Fruit fly (Drosophila melanogaster): ENCODE data around the gene CG3842.

The CG3842 gene

DNA sequence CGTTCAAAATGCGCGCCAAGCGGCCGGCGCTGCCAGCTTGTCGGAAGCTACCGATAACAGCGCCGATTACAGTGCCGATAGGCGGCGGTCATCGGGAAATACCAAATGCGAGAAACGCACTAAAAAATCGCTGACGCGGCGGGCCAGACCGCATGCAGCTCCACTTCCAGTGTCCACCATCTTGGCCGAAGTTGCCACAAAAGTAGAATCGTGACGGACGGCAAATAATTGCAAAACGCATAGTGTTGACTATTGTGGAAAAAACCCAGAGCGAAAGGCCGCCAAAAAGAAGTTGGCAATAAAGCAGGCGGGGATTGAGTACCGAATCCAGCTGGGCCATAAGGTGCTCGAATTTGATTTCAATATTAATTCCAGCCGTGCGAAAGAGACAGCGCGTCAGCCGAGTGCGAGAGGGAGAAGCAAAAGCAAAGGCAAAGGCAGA is 9.4 kb downstream of the CG3842 start, which contains the start of gene CG3847 (continued):
- TF ChIP-seq C15 (GFP tag; IDR thresholded peaks at IDR 0.05) = no peak
- no peak for TF ChIP-seq CG15479 (GFP tag; optimal IDR thresholded peaks at IDR 0.05)
- TF ChIP-seq mirr (GFP tag; optimal IDR thresholded peaks at IDR 0.05) = peak; percentile 26
- peak; percentile 8 for TF ChIP-seq emc (GFP tag; optimal IDR thresholded peaks at IDR 0.05)
- no peak for TF ChIP-seq fd64A (GFP tag; optimal IDR thresholded peaks at IDR 0.05)
- TF ChIP-seq dati (GFP tag; IDR thresholded peaks at IDR 0.05) = no peak
- no peak for TF ChIP-seq B-H1 (GFP tag; IDR thresholded peaks at IDR 0.05)
- TF ChIP-seq Ptx1 (GFP tag; IDR thresholded peaks at IDR 0.05) = 0 out of 2 replicates have a peak, but pooled peaks have one; percentile 31
- TF ChIP-seq YL-1 (GFP tag; optimal IDR thresholded peaks at IDR 0.05) = peak; percentile 89
- TF ChIP-seq dimm (GFP tag; IDR thresholded peaks at IDR 0.05) = no peak
- TF ChIP-seq Rx (GFP tag; IDR thresholded peaks at IDR 0.05) = no peak
- peak; percentile 16 for TF ChIP-seq Deaf1 (tag; optimal IDR thresholded peaks at IDR 0.05)
- no peak for TF ChIP-seq oc (tag; optimal IDR thresholded peaks at IDR 0.05)
- TF ChIP-seq CG17359 (tag; optimal IDR thresholded peaks at IDR 0.05) = peak; percentile 17
- TF ChIP-seq CG2875 (GFP tag; optimal IDR thresholded peaks at IDR 0.05) = no peak
- TF ChIP-seq rib (GFP tag; IDR thresholded peaks at IDR 0.05) = peak; percentile 59; the same call in 1 of the 2 replicates
- no peak for TF ChIP-seq CG3407 (GFP tag; optimal IDR thresholded peaks at IDR 0.05)
- TF ChIP-seq CG3838 (GFP tag; optimal IDR thresholded peaks at IDR 0.05) = no peak
- peak; percentile 61 for TF ChIP-seq ato (GFP tag; IDR thresholded peaks at IDR 0.05; ENCODE audit: partially characterized antibody)
- TF ChIP-seq Hey (tag; optimal IDR thresholded peaks at IDR 0.05) = no peak
- peak; percentile 44 for TF ChIP-seq Bteb2 (GFP tag; optimal IDR thresholded peaks at IDR 0.05)
- TF ChIP-seq CG31388 (GFP tag; optimal IDR thresholded peaks at IDR 0.05) = no peak
- peak; percentile 74; the same call in 2 of the 3 replicates for TF ChIP-seq ci (GFP tag; IDR thresholded peaks at IDR 0.05)
- peak; percentile 18 for TF ChIP-seq Dad (GFP tag; optimal IDR thresholded peaks at IDR 0.05)
- peak; percentile 59 for TF ChIP-seq CG4854 (GFP tag; optimal IDR thresholded peaks at IDR 0.05)
- peak; percentile 34 for TF ChIP-seq Dip3 (GFP tag; optimal IDR thresholded peaks at IDR 0.05)
- TF ChIP-seq onecut (GFP tag; IDR thresholded peaks at IDR 0.05) = 0 out of 2 replicates have a peak, but pooled peaks have one; percentile 11
- peak; percentile 33 for TF ChIP-seq CG7928 (GFP tag; optimal IDR thresholded peaks at IDR 0.05)
- peak; percentile 7 for TF ChIP-seq zen (tag; optimal IDR thresholded peaks at IDR 0.05)
- TF ChIP-seq HHEX (GFP tag; optimal IDR thresholded peaks at IDR 0.05) = no peak
- TF ChIP-seq Elba2 (GFP tag; optimal IDR thresholded peaks at IDR 0.05) = peak; percentile 64
- peak; percentile 27; the same call in 1 of the 2 replicates for TF ChIP-seq CG17328 (GFP tag; IDR thresholded peaks at IDR 0.05)
- TF ChIP-seq CG3847 (GFP tag; IDR thresholded peaks at IDR 0.05) = peak; percentile 99
- peak; percentile 19 for TF ChIP-seq CG1233 (GFP tag; optimal IDR thresholded peaks at IDR 0.05)
- no peak for TF ChIP-seq Asciz (GFP tag; optimal IDR thresholded peaks at IDR 0.05)
- no peak for TF ChIP-seq CG18476 (GFP tag; optimal IDR thresholded peaks at IDR 0.05)
- peak in 1 of 2 experiments; percentile 33 for TF ChIP-seq tll (GFP tag; optimal IDR thresholded peaks at IDR 0.05)
- no peak for TF ChIP-seq Tbp (GFP tag; optimal IDR thresholded peaks at IDR 0.05)
- no peak for TF ChIP-seq MTF-1 (GFP tag; optimal IDR thresholded peaks at IDR 0.05; ENCODE audit: borderline replicate concordance)
- no peak for TF ChIP-seq CG15696 (tag; optimal IDR thresholded peaks at IDR 0.05)
- TF ChIP-seq CG10209 (GFP tag; optimal IDR thresholded peaks at IDR 0.05) = peak; percentile 26
- TF ChIP-seq CG8924 (tag; optimal IDR thresholded peaks at IDR 0.05) = peak; percentile 36
- no peak for TF ChIP-seq esg (GFP tag; conservative IDR thresholded peaks at IDR 0.05)
- TF ChIP-seq gsb-n (tag; optimal IDR thresholded peaks at IDR 0.05) = peak; percentile 21
- TF ChIP-seq CG9609 (GFP tag; optimal IDR thresholded peaks at IDR 0.05) = peak; percentile 29
- peak; percentile 37 for TF ChIP-seq CG30020 (tag; optimal IDR thresholded peaks at IDR 0.05)
- no peak for TF ChIP-seq Drgx (GFP tag; IDR thresholded peaks at IDR 0.05)
- TF ChIP-seq Gug (GFP tag; IDR thresholded peaks at IDR 0.05) = peak; percentile 13; the same call in 1 of the 4 replicates
- TF ChIP-seq Sry-β (GFP tag; optimal IDR thresholded peaks at IDR 0.05) = no peak
- TF ChIP-seq twi (tag; optimal IDR thresholded peaks at IDR 0.05) = peak; percentile 37
- peak; percentile 48 for TF ChIP-seq shn (GFP tag; optimal IDR thresholded peaks at IDR 0.05)

Measured in whole organism, embryonic.